Worm (Caenorhabditis elegans) whole organism, L3 larva: ENCODE data around the gene ztf-20.

Experiments
- ama-1 ChIP-seq: fragments of 150-350 bp; optimal IDR thresholded peaks from 2 replicates; lab custom pipeline; 2018
- fkh-10 ChIP-seq: sonication (generic microtip); optimal IDR thresholded peaks from 2 replicates; lab custom pipeline; 2017; ENCODE audit warnings: missing biosample characterization, missing genetic modification reagents, missing genetic modification characterization
- fos-1 ChIP-seq: fragments of 150-350 bp; optimal IDR thresholded peaks from 2 replicates; lab custom pipeline; 2014; ENCODE audit warnings: missing biosample characterization, missing genetic modification characterization
- lin-15B ChIP-seq: fragments of 150-350 bp; optimal IDR thresholded peaks from 2 replicates; lab custom pipeline; 2014; ENCODE audit warnings: missing biosample characterization, missing genetic modification characterization
- mdl-1 ChIP-seq: fragments of 150-350 bp; optimal IDR thresholded peaks from 2 replicates; lab custom pipeline; 2014; ENCODE audit warnings: missing biosample characterization, missing genetic modification characterization
- nhr-11 ChIP-seq: fragments of 150-350 bp; optimal IDR thresholded peaks from 2 replicates; lab custom pipeline; 2014; ENCODE audit warnings: missing biosample characterization, missing genetic modification characterization
- nhr-237 ChIP-seq: fragments of 150-350 bp; optimal IDR thresholded peaks from 2 replicates; lab custom pipeline; 2014; ENCODE audit warnings: missing biosample characterization, missing genetic modification characterization
- snpc-4 ChIP-seq: fragments of 150-350 bp; optimal IDR thresholded peaks from 2 replicates; lab custom pipeline; 2014; ENCODE audit warnings: missing biosample characterization, missing genetic modification characterization
- ztf-11 ChIP-seq: fragments of 150-350 bp; optimal IDR thresholded peaks from 2 replicates; lab custom pipeline; 2014; ENCODE audit warnings: missing biosample characterization, missing genetic modification characterization

ce11 chrV:19000542-19000941 is 40.6 kb upstream of the ztf-20 start:
- no peak for TF ChIP-seq ztf-11 (tag; lab: Kevin White, UChicago)
- TF ChIP-seq snpc-4 (tag; lab: Kevin White, UChicago) = no peak
- no peak for TF ChIP-seq nhr-11 (tag; lab: Kevin White, UChicago)
- no peak for TF ChIP-seq ama-1 (lab: Kevin White, UChicago)
- TF ChIP-seq fos-1 (tag; lab: Kevin White, UChicago) = no peak
- TF ChIP-seq nhr-237 (tag; lab: Kevin White, UChicago) = no peak
- no peak for TF ChIP-seq fkh-10 (GFP tag; lab: Kevin White, UChicago)
- no peak for TF ChIP-seq mdl-1 (tag; lab: Kevin White, UChicago)
- TF ChIP-seq lin-15B (tag; lab: Kevin White, UChicago) = no peak
